Worm (Caenorhabditis elegans): ENCODE data around the gene F15H10.9.

DNA sequence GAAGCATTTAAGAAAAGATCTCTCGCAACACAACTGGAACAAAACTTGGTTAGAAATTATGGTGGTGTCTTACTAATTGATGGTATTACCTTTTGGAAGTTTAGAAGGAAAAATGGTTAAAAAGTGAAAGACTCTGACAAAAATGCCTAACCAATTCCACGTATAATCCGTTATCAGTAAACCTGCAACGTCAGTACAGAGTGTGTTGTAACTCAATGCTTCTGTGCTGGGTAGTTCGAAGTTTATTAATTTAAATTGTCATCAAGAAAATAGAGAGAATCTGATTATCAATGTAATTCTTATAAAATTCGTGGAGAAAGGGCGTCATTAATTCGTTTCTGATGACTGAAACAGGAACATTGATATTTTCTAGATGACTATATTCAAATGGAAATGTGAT lies 20.7 kb upstream of the F15H10.9 start:
- TF ChIP-seq jun-1 (tag; optimal IDR thresholded peaks at IDR 0.05), result no peak
- no peak for TF ChIP-seq ama-1 (optimal IDR thresholded peaks at IDR 0.05)
- no peak for TF ChIP-seq saeg-2 (GFP tag; IDR thresholded peaks at IDR 0.05)
- TF ChIP-seq dpl-1 (GFP tag; optimal IDR thresholded peaks at IDR 0.05), result no peak
- TF ChIP-seq nhr-76 (tag; optimal IDR thresholded peaks at IDR 0.05), result no peak
- no peak for TF ChIP-seq daf-12 (tag; optimal IDR thresholded peaks at IDR 0.05)
- TF ChIP-seq F49E8.2 (tag; optimal IDR thresholded peaks at IDR 0.05; ENCODE audit: borderline replicate concordance), result no peak
- TF ChIP-seq ceh-44 (GFP tag; IDR thresholded peaks at IDR 0.05), result no peak
- no peak for TF ChIP-seq lsy-2 (tag; optimal IDR thresholded peaks at IDR 0.05)
- no peak for TF ChIP-seq D1046.2 (GFP tag; IDR thresholded peaks at IDR 0.05)
- TF ChIP-seq dmd-8 (GFP tag; IDR thresholded peaks at IDR 0.05), result no peak
- no peak for TF ChIP-seq lin-13 (GFP tag; optimal IDR thresholded peaks at IDR 0.05)
- peak; percentile 44 for TF ChIP-seq pqm-1 (tag; optimal IDR thresholded peaks at IDR 0.05)
- no peak for TF ChIP-seq nhr-102 (tag; optimal IDR thresholded peaks at IDR 0.05)
